Worm (Caenorhabditis elegans): Measurements from ENCODE around the gene jbts-14.

DNA sequence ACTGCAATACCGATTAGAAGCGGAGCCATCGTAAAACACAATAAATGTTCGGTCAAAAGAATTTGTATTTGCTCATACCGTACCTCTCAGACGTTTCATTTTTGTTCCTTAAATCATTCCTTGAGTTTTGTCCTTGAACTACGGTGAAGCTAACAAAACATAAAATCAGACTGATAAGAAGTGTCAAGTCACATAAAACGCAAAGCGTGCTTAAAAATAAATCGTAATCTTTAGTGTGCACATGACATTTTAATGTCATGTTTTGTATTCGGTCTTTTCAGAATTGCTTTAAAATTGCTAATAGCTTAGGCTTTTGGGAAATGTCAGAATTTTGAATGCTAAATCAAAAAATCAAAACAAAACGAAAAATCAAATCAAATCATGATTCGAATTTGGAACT lies 8.6 kb downstream of the jbts-14 start:
- TF ChIP-seq madf-6 (GFP tag; IDR thresholded peaks at IDR 0.05), result no peak
- no peak for TF ChIP-seq aptf-3 (GFP tag; IDR thresholded peaks at IDR 0.05)
- TF ChIP-seq ztf-28 (GFP tag; IDR thresholded peaks at IDR 0.05), result no peak
